Fruit fly (Drosophila melanogaster): Measurements from ENCODE around the gene CG7443.

The CG7443 gene

DNA sequence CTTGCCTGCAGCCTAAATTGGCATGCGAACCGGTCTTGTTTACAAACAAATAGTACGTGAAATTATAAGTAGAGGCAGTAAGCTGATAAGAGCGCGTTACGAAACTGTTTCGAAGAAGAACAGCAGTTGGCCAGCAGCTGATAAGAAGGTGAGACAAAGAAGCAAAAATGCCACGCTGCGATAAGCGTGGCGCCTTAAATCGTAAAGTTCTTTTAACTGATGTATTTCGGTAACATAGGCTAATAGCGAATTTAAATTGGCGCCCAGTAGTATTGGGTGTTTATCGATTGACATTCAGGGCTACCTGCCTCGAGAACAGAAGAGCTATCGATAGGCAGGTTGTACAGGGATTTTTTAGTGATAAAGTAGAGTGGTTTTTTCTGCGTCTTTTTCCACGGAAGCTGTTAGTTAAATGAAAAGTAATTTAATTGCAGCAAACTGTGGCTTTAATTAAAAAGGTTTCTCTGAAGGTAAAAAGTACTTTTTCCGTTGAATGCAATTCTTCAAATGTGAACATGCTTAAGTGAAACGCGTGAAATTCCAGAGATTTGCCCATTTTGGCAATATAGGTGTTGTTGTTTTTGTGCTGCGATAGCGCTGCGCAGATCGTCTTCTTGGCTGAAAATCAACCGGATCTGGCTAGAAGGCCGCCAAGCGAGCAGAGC lies 32.6 kb downstream of the CG7443 start, which contains the start of gene stck (continued):
- no peak for TF ChIP-seq CG30431 (GFP tag; optimal IDR thresholded peaks at IDR 0.05)
- TF ChIP-seq CG2712 (tag; optimal IDR thresholded peaks at IDR 0.05) = peak; percentile 7
- TF ChIP-seq usp (GFP tag; optimal IDR thresholded peaks at IDR 0.05) = no peak

DNA sequence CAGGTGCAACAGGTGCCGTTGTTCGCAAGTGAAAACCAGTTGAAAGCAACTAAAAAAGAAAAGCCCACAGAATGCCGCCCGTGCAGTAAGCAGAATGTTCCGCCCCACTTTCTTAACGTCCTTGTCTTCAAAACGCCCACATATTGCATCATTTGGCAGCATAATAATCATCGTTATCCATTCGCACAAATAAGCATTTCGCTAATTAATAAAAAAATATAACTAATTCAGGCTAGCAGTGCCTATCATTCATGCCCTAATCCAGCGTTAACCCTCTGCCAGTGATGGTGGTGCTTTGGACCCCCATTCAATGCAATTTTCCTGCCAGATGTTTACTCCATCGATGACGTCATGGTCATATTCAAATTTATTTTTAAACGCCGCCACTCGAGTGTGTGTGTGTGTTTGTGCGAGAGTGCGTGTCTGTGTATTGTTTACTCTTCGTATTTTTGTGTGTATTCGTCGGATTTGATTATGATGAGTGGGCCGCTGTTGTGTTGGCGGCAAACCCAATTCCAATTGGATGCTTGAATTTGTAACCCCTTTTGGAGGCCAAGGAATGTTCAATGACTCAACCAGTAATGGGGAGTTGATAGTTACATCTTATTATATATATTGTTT lies 33.4 kb downstream of the CG7443 start:
- TF ChIP-seq Stat92E (GFP tag; optimal IDR thresholded peaks at IDR 0.05) (peak in 1 of 3 experiments; percentile 56), CG17328 (GFP tag; IDR thresholded peaks at IDR 0.05) (no peak), CG2875 (GFP tag; optimal IDR thresholded peaks at IDR 0.05) (no peak), Aef1 (GFP tag; IDR thresholded peaks at IDR 0.05) (no peak), ems (GFP tag; optimal IDR thresholded peaks at IDR 0.05) (no peak), Asciz (GFP tag; optimal IDR thresholded peaks at IDR 0.05) (no peak), luna (GFP tag; optimal IDR thresholded peaks at IDR 0.05) (no peak), Meics (GFP tag; optimal IDR thresholded peaks at IDR 0.05) (no peak), D19A (tag; optimal IDR thresholded peaks at IDR 0.05) (no peak), CG8478 (optimal IDR thresholded peaks at IDR 0.05) (no peak), NC2β (GFP tag; optimal IDR thresholded peaks at IDR 0.05) (no peak), CG3281 (GFP tag; optimal IDR thresholded peaks at IDR 0.05) (no peak), ci (GFP tag; IDR thresholded peaks at IDR 0.05) (0 out of 3 replicates have a peak, but pooled peaks have one; percentile 50), gem (tag; optimal IDR thresholded peaks at IDR 0.05) (no peak), CG9817 (tag; optimal IDR thresholded peaks at IDR 0.05) (no peak), lilli (GFP tag; optimal IDR thresholded peaks at IDR 0.05) (no peak), nom (GFP tag; optimal IDR thresholded peaks at IDR 0.05) (no peak), CG2199 (GFP tag; IDR thresholded peaks at IDR 0.05) (0 out of 3 replicates have a peak, but pooled peaks have one; percentile 9), zfh1 (GFP tag; IDR thresholded peaks at IDR 0.05) (no peak), CG17612 (GFP tag; IDR thresholded peaks at IDR 0.05) (no peak), Lim3 (GFP tag; IDR thresholded peaks at IDR 0.05) (no peak), kni (GFP tag; optimal IDR thresholded peaks at IDR 0.05) (no peak), MTF-1 (GFP tag; optimal IDR thresholded peaks at IDR 0.05; ENCODE audit: borderline replicate concordance) (no peak), CG3847 (GFP tag; IDR thresholded peaks at IDR 0.05) (no peak), dysf (GFP tag; IDR thresholded peaks at IDR 0.05) (no peak), gro (GFP tag; optimal IDR thresholded peaks at IDR 0.05) (no peak), fd64A (GFP tag; optimal IDR thresholded peaks at IDR 0.05) (peak; percentile 41), trem (tag; optimal IDR thresholded peaks at IDR 0.05) (no peak), CG9437 (GFP tag; optimal IDR thresholded peaks at IDR 0.05) (no peak), CG18599 (GFP tag; optimal IDR thresholded peaks at IDR 0.05) (peak; percentile 5), Atf3 (GFP tag; optimal IDR thresholded peaks at IDR 0.05) (peak; percentile 40), Drgx (GFP tag; IDR thresholded peaks at IDR 0.05) (no peak), CG15696 (tag; optimal IDR thresholded peaks at IDR 0.05) (no peak), tll (GFP tag; optimal IDR thresholded peaks at IDR 0.05) (no peak), CG11560 (tag; IDR thresholded peaks at IDR 0.05) (no peak), Elba2 (GFP tag; optimal IDR thresholded peaks at IDR 0.05) (peak; percentile 2), danr (GFP tag; IDR thresholded peaks at IDR 0.05) (no peak), Ssrp (tag; optimal IDR thresholded peaks at IDR 0.05) (no peak), Dad (GFP tag; optimal IDR thresholded peaks at IDR 0.05) (no peak), CrebB (tag; optimal IDR thresholded peaks at IDR 0.05) (peak; percentile 13), NFAT (GFP tag; IDR thresholded peaks at IDR 0.05) (no peak), CG30020 (tag; optimal IDR thresholded peaks at IDR 0.05) (no peak), Scr (GFP tag; IDR thresholded peaks at IDR 0.05; ENCODE audit: partially characterized antibody) (no peak), klu (GFP tag; IDR thresholded peaks at IDR 0.05) (no peak), Hsf (GFP tag; optimal IDR thresholded peaks at IDR 0.05) (no peak)
